Worm (Caenorhabditis elegans) whole organism, late embryonic: ENCODE data around the gene dsl-5.

Experiments used
- F13H6.1 ChIP-seq: sonication (generic microtip); optimal IDR thresholded peaks from 2 replicates; lab custom pipeline; 2016; ENCODE audit warnings: missing genetic modification characterization, missing compliant biosample characterization
- T23F11.4 ChIP-seq: fragments of 200-800 bp; sonication (Bioruptor generic); optimal IDR thresholded peaks from 2 replicates; lab custom pipeline; 2018; ENCODE audit warnings: mild to moderate bottlenecking, missing genetic modification characterization, missing compliant biosample characterization
- ceh-22 ChIP-seq: sonication (generic microtip); optimal IDR thresholded peaks from 2 replicates; lab custom pipeline; 2017; ENCODE audit warnings: missing biosample characterization, missing genetic modification characterization
- eyg-1 ChIP-seq: sonication (generic microtip); optimal IDR thresholded peaks from 2 replicates; lab custom pipeline; 2016; ENCODE audit warnings: missing genotype, missing genetic modification characterization, missing compliant biosample characterization
- nfya-1 ChIP-seq: sonication (generic microtip); optimal IDR thresholded peaks from 2 replicates; lab custom pipeline; 2017; ENCODE audit warnings: missing genetic modification characterization, mild to moderate bottlenecking, missing compliant biosample characterization, antibody characterized with exemption, moderate library complexity
- nhr-11 ChIP-seq: fragments of 150-350 bp; optimal IDR thresholded peaks from 2 replicates; lab custom pipeline; 2014; ENCODE audit warnings: missing biosample characterization, missing genetic modification characterization
- pag-3 ChIP-seq: sonication (generic microtip); optimal IDR thresholded peaks from 2 replicates; lab custom pipeline; 2016; ENCODE audit warnings: missing compliant biosample characterization, missing genetic modification characterization, borderline replicate concordance
- pax-1 ChIP-seq: fragments of 150-350 bp; optimal IDR thresholded peaks from 2 replicates; lab custom pipeline; 2014; ENCODE audit warnings: missing biosample characterization, missing genetic modification characterization
- pha-4 ChIP-seq: fragments of 150-350 bp; optimal IDR thresholded peaks from 2 replicates; lab custom pipeline; 2018; ENCODE audit warnings: missing biosample characterization, missing genetic modification reagents, missing genetic modification characterization
- pqm-1 ChIP-seq: sonication (generic microtip); optimal IDR thresholded peaks from 2 replicates; lab custom pipeline; 2016; ENCODE audit warnings: missing genetic modification characterization, missing compliant biosample characterization
- rnt-1 ChIP-seq: sonication (generic microtip); optimal IDR thresholded peaks from 2 replicates; lab custom pipeline; 2016; ENCODE audit warnings: missing genetic modification characterization, missing compliant biosample characterization
- sox-2 ChIP-seq: fragments of 200-800 bp; sonication (Bioruptor generic); IDR thresholded peaks from 2 replicates; pipeline ENCODE4 v1.3.6; 2022; ENCODE audit warnings: missing genetic modification reagents, missing genetic modification characterization, missing compliant biosample characterization
- unc-3 ChIP-seq, 2 experiments: fragments of 200-800 bp in 1 of 2; sonication (Bioruptor generic) in 1 of 2; sonication (generic microtip) in 1 of 2; conservative IDR thresholded peaks in 1 of 2; optimal IDR thresholded peaks in 1 of 2; 2 replicates each; pipeline versions ENCODE4 v1.3.6 to Lab custom; 2016 to 2022; ENCODE audit warnings: missing compliant biosample characterization in 2 of 2, missing genetic modification characterization in 2 of 2, missing genetic modification reagents in 1 of 2

- no peak for TF ChIP-seq pha-4
- no peak for TF ChIP-seq rnt-1 (tag; lab: Kevin White, UChicago)
- no peak for TF ChIP-seq nhr-11 (tag; lab: Kevin White, UChicago)
- TF ChIP-seq eyg-1 (tag; lab: Kevin White, UChicago): no peak
- TF ChIP-seq pag-3: no peak
- no peak for TF ChIP-seq pax-1
- no peak for TF ChIP-seq sox-2
- TF ChIP-seq T23F11.4 (GFP tag; lab: Kevin White, UChicago): no peak
- TF ChIP-seq pqm-1 (tag; lab: Kevin White, UChicago): no peak
- TF ChIP-seq unc-3 (GFP tag; conservative IDR thresholded peaks at IDR 0.05; lab: Robert Waterston, UW): no peak
- no peak for TF ChIP-seq unc-3 (tag; optimal IDR thresholded peaks at IDR 0.05; lab: Kevin White, UChicago)
- no peak for TF ChIP-seq nfya-1 (tag; lab: Kevin White, UChicago)
- TF ChIP-seq F13H6.1: no peak
- no peak for TF ChIP-seq ceh-22 (tag; lab: Kevin White, UChicago)
Observed at ce11 chrIV:11570200-11570599, 50.6 kb downstream of the dsl-5 start, which contains the start of gene srgp-1.
